Worm (Caenorhabditis elegans) whole organism, L3 larva: ENCODE data around the gene cdr-2.

Experiments
- R02D3.7 ChIP-seq: fragments of 150-350 bp; optimal IDR thresholded peaks from 2 replicates; lab custom pipeline; 2014; ENCODE audit warnings: missing biosample characterization, missing genetic modification characterization
- hmg-11 ChIP-seq: sonication (generic microtip); optimal IDR thresholded peaks from 2 replicates; lab custom pipeline; 2016; ENCODE audit warnings: missing genetic modification characterization, missing compliant biosample characterization
- nfya-1 ChIP-seq: sonication (generic microtip); optimal IDR thresholded peaks from 2 replicates; lab custom pipeline; 2017; ENCODE audit warnings: missing genetic modification characterization, mild to moderate bottlenecking, missing compliant biosample characterization, antibody characterized with exemption, moderate library complexity; ENCODE audit not compliant: insufficient read depth
- nhr-23 ChIP-seq: fragments of 150-350 bp; optimal IDR thresholded peaks from 2 replicates; lab custom pipeline; 2014; ENCODE audit warnings: missing biosample characterization, missing genetic modification reagents, missing genetic modification characterization
- nhr-25 ChIP-seq: sonication (generic microtip); optimal IDR thresholded peaks from 2 replicates; lab custom pipeline; 2017; ENCODE audit warnings: missing biosample characterization, missing genetic modification characterization
- nhr-28 ChIP-seq: fragments of 150-350 bp; optimal IDR thresholded peaks from 2 replicates; lab custom pipeline; 2014; ENCODE audit warnings: missing biosample characterization, missing genetic modification characterization
- pqm-1 ChIP-seq: fragments of 150-350 bp; optimal IDR thresholded peaks from 2 replicates; lab custom pipeline; 2017; ENCODE audit warnings: missing biosample characterization, missing genetic modification characterization, inconsistent platforms
- unc-39 ChIP-seq: sonication (generic microtip); optimal IDR thresholded peaks from 4 replicates; lab custom pipeline; 2017; ENCODE audit warnings: missing biosample characterization, missing genetic modification characterization

ce11 chrV:12433105-12433504, 17.6 kb upstream of the cdr-2 start:
- no peak for TF ChIP-seq unc-39
- no peak for TF ChIP-seq R02D3.7 (tag; lab: Kevin White, UChicago)
- no peak for TF ChIP-seq nfya-1 (tag; lab: Kevin White, UChicago)
- TF ChIP-seq nhr-28 (tag; lab: Kevin White, UChicago): no peak
- TF ChIP-seq nhr-23: no peak
- no peak for TF ChIP-seq pqm-1 (tag; lab: Kevin White, UChicago)
- no peak for TF ChIP-seq hmg-11 (tag; lab: Kevin White, UChicago)
- TF ChIP-seq nhr-25 (tag; lab: Kevin White, UChicago): no peak
